Fruit fly (Drosophila melanogaster): ENCODE results near the gene CG34164.

The CG34164 gene

DNA sequence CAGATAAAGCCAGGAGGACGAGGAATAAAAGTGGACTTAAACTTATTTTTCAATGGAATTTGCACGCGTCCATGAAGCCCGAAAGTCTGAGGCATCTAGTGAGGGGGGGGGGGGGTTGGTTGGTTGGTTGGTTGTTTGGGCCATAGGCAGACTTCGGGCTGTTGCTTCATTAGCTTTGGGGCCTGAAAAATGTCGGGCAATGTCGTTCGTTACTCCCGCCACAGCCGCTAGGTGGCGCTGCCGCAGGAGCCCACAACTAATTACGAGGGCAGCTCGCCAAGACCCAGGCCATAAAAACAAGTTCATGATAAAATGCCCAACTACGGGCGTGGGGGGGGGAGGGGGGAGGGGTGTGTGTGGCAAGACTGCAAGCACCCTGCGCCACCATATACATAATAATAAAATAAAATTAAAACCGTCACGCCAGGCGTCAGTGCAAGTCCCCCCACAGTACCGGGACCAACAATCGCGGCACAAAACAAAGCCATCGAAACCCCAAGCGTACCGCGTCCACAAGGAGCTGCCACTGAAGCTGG, 22.0 kb downstream of the CG34164 start:
- TF ChIP-seq CG14965 (GFP tag; optimal IDR thresholded peaks at IDR 0.05; ENCODE audit: borderline replicate concordance) (no peak), oc (tag; optimal IDR thresholded peaks at IDR 0.05) (no peak), cg (GFP tag; optimal IDR thresholded peaks at IDR 0.05) (no peak), CG18599 (GFP tag; optimal IDR thresholded peaks at IDR 0.05) (no peak), p53 (GFP tag; optimal IDR thresholded peaks at IDR 0.05) (no peak), Lhr (GFP tag; optimal IDR thresholded peaks at IDR 0.05) (no peak), GATAe (GFP tag; conservative IDR thresholded peaks at IDR 0.05) (no peak), Oli (tag; optimal IDR thresholded peaks at IDR 0.05) (no peak), MESR4 (GFP tag; optimal IDR thresholded peaks at IDR 0.05) (no peak), pros (GFP tag; optimal IDR thresholded peaks at IDR 0.05) (no peak), CTCF (GFP tag; optimal IDR thresholded peaks at IDR 0.05) (peak; percentile 82), CG9817 (tag; optimal IDR thresholded peaks at IDR 0.05) (no peak), sisA (GFP tag; IDR thresholded peaks at IDR 0.05) (no peak), chinmo (GFP tag; IDR thresholded peaks at IDR 0.05; ENCODE audit: partially characterized antibody) (0 out of 4 replicates have a peak, but pooled peaks have one; percentile 9), Mrtf (GFP tag; IDR thresholded peaks at IDR 0.05) (0 out of 3 replicates have a peak, but pooled peaks have one; percentile 33), CG12219 (GFP tag; optimal IDR thresholded peaks at IDR 0.05) (no peak), Sox100B (GFP tag; optimal IDR thresholded peaks at IDR 0.05) (no peak), Hr39 (optimal IDR thresholded peaks at IDR 0.05) (peak; percentile 60), Pdp1 (GFP tag; optimal IDR thresholded peaks at IDR 0.05) (no peak), salm (tag; optimal IDR thresholded peaks at IDR 0.05) (no peak), repo (GFP tag; optimal IDR thresholded peaks at IDR 0.05) (no peak), CG2199 (GFP tag; IDR thresholded peaks at IDR 0.05) (0 out of 3 replicates have a peak, but pooled peaks have one; percentile 22), CG10209 (GFP tag; optimal IDR thresholded peaks at IDR 0.05) (no peak), crol (GFP tag; IDR thresholded peaks at IDR 0.05) (peak; percentile 58), prd (optimal IDR thresholded peaks at IDR 0.05) (no peak), prd (GFP tag; IDR thresholded peaks at IDR 0.05) (peak; percentile 30; the same call in 1 of the 3 replicates), chn (GFP tag; optimal IDR thresholded peaks at IDR 0.05) (no peak), ERR (GFP tag; optimal IDR thresholded peaks at IDR 0.05) (no peak), CG2202 (tag; optimal IDR thresholded peaks at IDR 0.05) (no peak), ara (GFP tag; IDR thresholded peaks at IDR 0.05) (no peak), Med (GFP tag) (peak; percentile 26), Tbp (GFP tag; optimal IDR thresholded peaks at IDR 0.05) (no peak), CG2875 (GFP tag; optimal IDR thresholded peaks at IDR 0.05) (no peak), Kr (GFP tag; optimal IDR thresholded peaks at IDR 0.05) (no peak), CG8478 (optimal IDR thresholded peaks at IDR 0.05) (no peak), maf-S (GFP tag; optimal IDR thresholded peaks at IDR 0.05) (no peak)

DNA sequence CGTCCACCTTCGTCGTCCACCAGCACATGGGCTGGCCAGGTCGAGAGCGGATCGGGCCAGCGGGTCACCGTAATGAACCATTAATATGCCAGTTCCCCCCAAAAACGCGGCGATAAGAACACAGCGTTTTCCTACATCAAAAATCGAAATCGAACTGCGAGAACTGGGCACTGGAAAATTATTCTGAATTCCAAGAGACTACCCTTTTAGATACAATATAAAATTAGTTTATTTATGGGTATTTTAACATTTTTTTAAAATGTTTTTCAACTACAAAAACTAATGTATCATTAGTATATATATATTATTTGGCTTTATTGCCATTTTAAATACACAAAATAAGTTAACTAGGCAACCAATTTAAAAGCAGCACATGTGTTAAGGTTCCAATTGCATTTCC, 22.5 kb downstream of the CG34164 start:
- TF ChIP-seq CG12659 (GFP tag; optimal IDR thresholded peaks at IDR 0.05) (no peak), odd (GFP tag; optimal IDR thresholded peaks at IDR 0.05) (no peak), CG2712 (tag; optimal IDR thresholded peaks at IDR 0.05) (peak; percentile 4), Drgx (GFP tag; IDR thresholded peaks at IDR 0.05) (no peak), Deaf1 (tag; optimal IDR thresholded peaks at IDR 0.05) (no peak), Ets65A (GFP tag) (peak; percentile 93), CG18262 (tag; optimal IDR thresholded peaks at IDR 0.05) (peak; percentile 33), ab (GFP tag; optimal IDR thresholded peaks at IDR 0.05) (no peak), lmd (GFP tag; IDR thresholded peaks at IDR 0.05) (peak; percentile 25; the same call in 1 of the 2 replicates), esg (GFP tag; conservative IDR thresholded peaks at IDR 0.05) (no peak), sens (GFP tag) (peak; percentile 56), Ada2b (GFP tag; IDR thresholded peaks at IDR 0.05) (no peak), Ptx1 (GFP tag; IDR thresholded peaks at IDR 0.05) (peak; percentile 45), pzg (GFP tag; optimal IDR thresholded peaks at IDR 0.05) (no peak), CG1024 (GFP tag; IDR thresholded peaks at IDR 0.05) (no peak), Scr (GFP tag; IDR thresholded peaks at IDR 0.05; ENCODE audit: partially characterized antibody) (no peak)
